Worm (Caenorhabditis elegans): ENCODE data around the gene ZK512.4.
"Not testable (repeated sequence)": the region's sequence is repeated elsewhere in the genome, so short reads cannot be mapped to it uniquely, and the experiment has no call there.

- TF ChIP-seq lsy-2 (tag; optimal IDR thresholded peaks at IDR 0.05); lin-39 (tag; optimal IDR thresholded peaks at IDR 0.05); gei-8 (GFP tag; optimal IDR thresholded peaks at IDR 0.05); Y5F2A.4 (GFP tag; optimal IDR thresholded peaks at IDR 0.05); ama-1 (optimal IDR thresholded peaks at IDR 0.05); aly-2 (tag; optimal IDR thresholded peaks at IDR 0.05); ceh-62 (tag; optimal IDR thresholded peaks at IDR 0.05): not testable (repeated sequence)
- TF ChIP-seq Y48G9A.11 (GFP tag; IDR thresholded peaks at IDR 0.05), result peak; percentile 57; the same call in 1 of the 2 replicates
- peak; percentile 78 for TF ChIP-seq nhr-42 (GFP tag; IDR thresholded peaks at IDR 0.05)
Observed at ce11 chrIII:9110914-9111313, 34.2 kb upstream of the ZK512.4 start.

All from whole organism, L4 larva.